Worm (Caenorhabditis elegans) whole organism, late embryonic: ENCODE measurements around the gene fbxc-24.

Source experiments
- C08G9.2 ChIP-seq: sonication (generic microtip); optimal IDR thresholded peaks from 2 replicates; lab custom pipeline; 2016; ENCODE audit warnings: mild to moderate bottlenecking, missing genetic modification characterization, moderate library complexity, missing compliant biosample characterization
- ama-1 ChIP-seq: fragments of 150-350 bp; optimal IDR thresholded peaks from 2 replicates; lab custom pipeline; 2014
- ceh-14 ChIP-seq: sonication (generic microtip); optimal IDR thresholded peaks from 2 replicates; lab custom pipeline; 2016; ENCODE audit warnings: missing genotype, missing genetic modification characterization, missing compliant biosample characterization
- elt-2 ChIP-seq: sonication (generic microtip); optimal IDR thresholded peaks from 2 replicates; lab custom pipeline; 2016; ENCODE audit warnings: missing genetic modification reagents, missing genetic modification characterization, missing compliant biosample characterization
- fkh-10 ChIP-seq: fragments of 150-350 bp; optimal IDR thresholded peaks from 2 replicates; lab custom pipeline; 2014; ENCODE audit warnings: missing biosample characterization, missing genetic modification reagents, missing genetic modification characterization
- hlh-13 ChIP-seq: fragments of 200-800 bp; sonication (Bioruptor generic); optimal IDR thresholded peaks from 2 replicates; lab custom pipeline; 2018; ENCODE audit warnings: mild to moderate bottlenecking, missing genetic modification characterization, missing compliant biosample characterization
- nhr-11 ChIP-seq: fragments of 150-350 bp; optimal IDR thresholded peaks from 2 replicates; lab custom pipeline; 2014; ENCODE audit warnings: missing biosample characterization, missing genetic modification characterization
- pqm-1 ChIP-seq: sonication (generic microtip); optimal IDR thresholded peaks from 2 replicates; lab custom pipeline; 2016; ENCODE audit warnings: missing genetic modification characterization, missing compliant biosample characterization
- sox-2 ChIP-seq: fragments of 200-800 bp; sonication (Bioruptor generic); IDR thresholded peaks from 2 replicates; pipeline ENCODE4 v1.3.6; 2022; ENCODE audit warnings: missing genetic modification reagents, missing genetic modification characterization, missing compliant biosample characterization
- sox-4 ChIP-seq: sonication (generic microtip); optimal IDR thresholded peaks from 2 replicates; lab custom pipeline; 2017; ENCODE audit warnings: mild to moderate bottlenecking, missing genetic modification characterization, inconsistent platforms, missing compliant biosample characterization
- tbx-2 ChIP-seq: sonication (generic microtip); optimal IDR thresholded peaks from 2 replicates; lab custom pipeline; 2016; ENCODE audit warnings: missing genetic modification characterization, missing compliant biosample characterization
- tbx-7 ChIP-seq: sonication (generic microtip); optimal IDR thresholded peaks from 2 replicates; lab custom pipeline; 2016; ENCODE audit warnings: missing genotype, missing genetic modification characterization, missing compliant biosample characterization
- ttx-3 ChIP-seq: sonication (generic microtip); optimal IDR thresholded peaks from 2 replicates; lab custom pipeline; 2016; ENCODE audit warnings: missing genetic modification reagents, missing genetic modification characterization, missing compliant biosample characterization
- unc-42 ChIP-seq: sonication (generic microtip); optimal IDR thresholded peaks from 2 replicates; lab custom pipeline; 2016; ENCODE audit warnings: missing genotype, missing genetic modification characterization, missing compliant biosample characterization

DNA sequence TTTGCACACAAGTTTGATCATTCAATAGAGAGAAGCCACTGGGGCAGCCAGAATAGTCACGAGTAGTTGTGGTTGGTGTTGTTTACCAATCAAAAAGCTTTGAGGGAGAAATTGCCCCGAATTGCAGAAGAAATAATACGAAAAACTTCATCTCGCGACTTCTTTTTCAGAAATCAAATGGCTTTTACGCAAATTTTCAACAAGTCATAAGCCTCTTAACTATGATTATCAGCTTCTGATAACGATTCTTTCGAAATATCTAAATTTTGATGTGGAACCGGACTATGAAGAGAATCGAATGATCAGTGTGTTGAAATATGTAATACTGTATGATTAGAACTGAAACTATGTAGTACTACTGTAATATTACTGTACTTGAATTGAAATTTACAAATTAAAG lies 10.9 kb upstream of the fbxc-24 start:
- TF ChIP-seq fkh-10 (GFP tag; lab: Kevin White, UChicago) (no peak), sox-4 (tag; lab: Kevin White, UChicago) (no peak), C08G9.2 (tag; lab: Kevin White, UChicago) (no peak), sox-2 (GFP tag; lab: Robert Waterston, UW) (no peak), ttx-3 (tag; lab: Kevin White, UChicago) (no peak), unc-42 (tag; lab: Kevin White, UChicago) (no peak), tbx-2 (tag; lab: Kevin White, UChicago) (no peak), nhr-11 (tag; lab: Kevin White, UChicago) (no peak), elt-2 (no peak), hlh-13 (GFP tag; lab: Kevin White, UChicago) (no peak), tbx-7 (no peak), ceh-14 (tag; lab: Kevin White, UChicago) (no peak), ama-1 (lab: Kevin White, UChicago) (no peak), pqm-1 (tag; lab: Kevin White, UChicago) (no peak)
